Fruit fly (Drosophila melanogaster): Measurements from ENCODE around the gene Ca-alpha1T.
A peak's percentile ranks its signal among the peaks of the same experiment; 100 is the strongest.

Ca-alpha1T gene

DNA sequence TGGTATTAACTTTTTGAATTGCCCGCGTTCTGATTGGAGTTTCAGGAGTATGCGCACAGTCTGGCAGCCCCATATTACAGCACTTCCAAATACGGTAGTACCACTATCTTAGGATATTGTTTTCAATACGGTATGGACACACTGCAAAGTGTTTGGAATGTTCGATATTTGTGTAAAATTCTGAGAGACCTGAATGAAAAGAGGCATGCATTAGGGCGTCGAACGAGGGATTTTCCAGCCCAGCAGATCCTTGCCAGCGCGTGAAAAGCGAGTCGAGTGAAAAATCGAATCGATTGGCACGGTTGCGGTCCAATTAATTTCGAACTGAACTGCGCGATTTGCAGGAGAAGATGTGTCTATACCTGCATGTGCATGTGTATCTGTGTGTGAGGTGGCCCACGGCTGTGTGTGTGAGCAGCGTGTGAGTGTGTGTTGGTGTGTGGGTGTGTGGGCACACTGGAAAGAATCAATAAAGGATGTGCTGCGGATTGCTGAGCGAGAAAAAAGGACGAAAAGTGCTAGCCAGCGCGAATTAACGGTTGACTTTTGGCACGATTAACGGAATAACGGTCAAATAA lies 33.3 kb upstream of the Ca-alpha1T start, which contains the start of gene dtn (continued):
- TF ChIP-seq Gsc (GFP tag; IDR thresholded peaks at IDR 0.05) (no peak), hbn (GFP tag; IDR thresholded peaks at IDR 0.05; ENCODE audit: partially characterized antibody) (peak; percentile 38; the same call in 1 of the 2 replicates), sqz (GFP tag; optimal IDR thresholded peaks at IDR 0.05) (no peak), chif (GFP tag; optimal IDR thresholded peaks at IDR 0.05) (no peak), hkb (optimal IDR thresholded peaks at IDR 0.05) (no peak), hkb (GFP tag; IDR thresholded peaks at IDR 0.05) (no peak), CG7556 (GFP tag; optimal IDR thresholded peaks at IDR 0.05) (no peak), CG4282 (GFP tag; optimal IDR thresholded peaks at IDR 0.05) (no peak), ranshi (GFP tag; IDR thresholded peaks at IDR 0.05) (no peak), C15 (GFP tag; IDR thresholded peaks at IDR 0.05) (no peak), onecut (GFP tag; IDR thresholded peaks at IDR 0.05) (peak; percentile 94), unpg (GFP tag; optimal IDR thresholded peaks at IDR 0.05) (no peak), Side (GFP tag; optimal IDR thresholded peaks at IDR 0.05) (no peak), seq (GFP tag; IDR thresholded peaks at IDR 0.05) (no peak), CG5245 (GFP tag; optimal IDR thresholded peaks at IDR 0.05) (no peak), wor (GFP tag; IDR thresholded peaks at IDR 0.05) (no peak), CG4424 (GFP tag; optimal IDR thresholded peaks at IDR 0.05) (no peak), disco-r (GFP tag; optimal IDR thresholded peaks at IDR 0.05) (no peak), lbe (GFP tag; optimal IDR thresholded peaks at IDR 0.05) (no peak), E2f2 (GFP tag; IDR thresholded peaks at IDR 0.05) (peak; percentile 84), Hr3 (GFP tag; optimal IDR thresholded peaks at IDR 0.05) (no peak), CG10321 (GFP tag; IDR thresholded peaks at IDR 0.05) (no peak), sima (GFP tag; optimal IDR thresholded peaks at IDR 0.05) (no peak), prd (optimal IDR thresholded peaks at IDR 0.05) (no peak), prd (GFP tag; IDR thresholded peaks at IDR 0.05) (no peak), Hand (GFP tag; optimal IDR thresholded peaks at IDR 0.05) (no peak), tup (GFP tag; optimal IDR thresholded peaks at IDR 0.05) (no peak), jing (GFP tag; optimal IDR thresholded peaks at IDR 0.05) (no peak), ham (GFP tag; IDR thresholded peaks at IDR 0.05) (no peak), BtbVII (GFP tag; optimal IDR thresholded peaks at IDR 0.05) (no peak), CG33213 (GFP tag; optimal IDR thresholded peaks at IDR 0.05) (no peak), HLH54F (GFP tag; optimal IDR thresholded peaks at IDR 0.05) (no peak), Blimp-1 (GFP tag; optimal IDR thresholded peaks at IDR 0.05) (no peak), CG9876 (GFP tag; optimal IDR thresholded peaks at IDR 0.05) (no peak), ase (GFP tag; IDR thresholded peaks at IDR 0.05) (no peak), CrebB (tag; optimal IDR thresholded peaks at IDR 0.05) (no peak), dan (GFP tag; IDR thresholded peaks at IDR 0.05) (no peak), tx (GFP tag; optimal IDR thresholded peaks at IDR 0.05) (no peak), hb (GFP tag; IDR thresholded peaks at IDR 0.05; ENCODE audit: partially characterized antibody) (no peak), CG15011 (GFP tag; optimal IDR thresholded peaks at IDR 0.05) (no peak), Opbp (GFP tag; IDR thresholded peaks at IDR 0.05; ENCODE audit: partially characterized antibody) (0 out of 3 replicates have a peak, but pooled peaks have one; percentile 13), CG15269 (tag; optimal IDR thresholded peaks at IDR 0.05) (no peak), HLH4C (GFP tag; IDR thresholded peaks at IDR 0.05; ENCODE audit: partially characterized antibody) (no peak), zen2 (GFP tag; IDR thresholded peaks at IDR 0.05; ENCODE audit: partially characterized antibody) (no peak), unc-4 (GFP tag; IDR thresholded peaks at IDR 0.05; ENCODE audit: partially characterized antibody) (0 out of 2 replicates have a peak, but pooled peaks have one; percentile 28), tll (GFP tag; optimal IDR thresholded peaks at IDR 0.05) (peak in 1 of 2 experiments; percentile 20), Dad (GFP tag; optimal IDR thresholded peaks at IDR 0.05) (no peak), Myb (GFP tag; optimal IDR thresholded peaks at IDR 0.05) (peak; percentile 42), Fer3 (tag; optimal IDR thresholded peaks at IDR 0.05) (no peak), CG13287 (GFP tag; IDR thresholded peaks at IDR 0.05; ENCODE audit: partially characterized antibody) (0 out of 2 replicates have a peak, but pooled peaks have one; percentile 44), dpn (GFP tag; optimal IDR thresholded peaks at IDR 0.05) (no peak)

Measured in whole organism, embryonic.